Worm (Caenorhabditis elegans) whole organism, young adult: ENCODE data around the gene crls-1.

Experiments
- C06A6.2 ChIP-seq: fragments of 200-800 bp; sonication (Bioruptor generic); conservative IDR thresholded peaks from 2 replicates; pipeline ENCODE4 v1.3.6; 2022; ENCODE audit warnings: missing genetic modification characterization, missing compliant biosample characterization
- F22D6.2 ChIP-seq: sonication (generic microtip); optimal IDR thresholded peaks from 2 replicates; lab custom pipeline; 2016; ENCODE audit warnings: mild to moderate bottlenecking, missing genetic modification characterization, missing compliant biosample characterization
- F52B5.7 ChIP-seq: sonication (generic microtip); optimal IDR thresholded peaks from 2 replicates; lab custom pipeline; 2016; ENCODE audit warnings: mild to moderate bottlenecking, missing genetic modification characterization, missing compliant biosample characterization
- F55B11.4 ChIP-seq: sonication (generic microtip); optimal IDR thresholded peaks from 2 replicates; lab custom pipeline; 2016; ENCODE audit warnings: missing compliant biosample characterization, missing genetic modification characterization, borderline replicate concordance; ENCODE audit not compliant: insufficient read depth
- ama-1 ChIP-seq, 3 experiments: fragments of 150-350 bp in 1 of 3; sonication (generic microtip) in 2 of 3; optimal IDR thresholded peaks; 2 replicates each; lab custom pipeline; 2014 to 2018; ENCODE audit warnings: missing biosample characterization in 2 of 3, missing genetic modification characterization in 2 of 3, missing genetic modification reagents in 2 of 3
- ccch-3 ChIP-seq: fragments of 200-800 bp; sonication (Bioruptor generic); optimal IDR thresholded peaks from 2 replicates; lab custom pipeline; 2018; ENCODE audit warnings: mild to moderate bottlenecking, missing genetic modification characterization, missing compliant biosample characterization
- cebp-1 ChIP-seq, 2 experiments: fragments of 200-800 bp in 1 of 2; sonication (Bioruptor generic) in 1 of 2; sonication (generic microtip) in 1 of 2; IDR thresholded peaks in 1 of 2; optimal IDR thresholded peaks in 1 of 2; 2 replicates each; pipeline versions ENCODE4 v1.3.6 to Lab custom; 2017 to 2022; ENCODE audit warnings: missing compliant biosample characterization in 2 of 2, missing genetic modification characterization in 2 of 2, mild to moderate bottlenecking in 1 of 2, missing genetic modification reagents in 1 of 2, moderate library complexity in 1 of 2
- ceh-40 ChIP-seq: fragments of 200-800 bp; sonication (Bioruptor generic); IDR thresholded peaks from 2 replicates; pipeline ENCODE4 v1.3.6; 2022; ENCODE audit warnings: missing genetic modification characterization, missing compliant biosample characterization
- ceh-79 ChIP-seq: sonication (generic microtip); optimal IDR thresholded peaks from 2 replicates; lab custom pipeline; 2017; ENCODE audit warnings: mild to moderate bottlenecking, missing genetic modification characterization, missing compliant biosample characterization
- chd-7 ChIP-seq: sonication (generic microtip); optimal IDR thresholded peaks from 2 replicates; lab custom pipeline; 2016; ENCODE audit warnings: mild to moderate bottlenecking, missing genetic modification characterization, moderate library complexity, missing compliant biosample characterization
- die-1 ChIP-seq: sonication (generic microtip); optimal IDR thresholded peaks from 2 replicates; lab custom pipeline; 2016; ENCODE audit warnings: missing genotype, mild to moderate bottlenecking, missing genetic modification characterization, missing compliant biosample characterization
- egl-18 ChIP-seq: fragments of 200-800 bp; sonication (Bioruptor generic); IDR thresholded peaks from 2 replicates; pipeline ENCODE4 v1.3.6; 2022; ENCODE audit warnings: missing genetic modification reagents, missing genetic modification characterization, missing compliant biosample characterization
- egl-44 ChIP-seq: fragments of 200-800 bp; sonication (Bioruptor generic); IDR thresholded peaks from 2 replicates; pipeline ENCODE4 v1.3.6; 2022; ENCODE audit warnings: missing genetic modification reagents, missing genetic modification characterization, missing compliant biosample characterization
- hlh-12 ChIP-seq: sonication (generic microtip); optimal IDR thresholded peaks from 2 replicates; lab custom pipeline; 2016; ENCODE audit warnings: missing genetic modification characterization, missing compliant biosample characterization
- hrde-1 ChIP-seq: sonication (generic microtip); optimal IDR thresholded peaks from 2 replicates; lab custom pipeline; 2016; ENCODE audit warnings: missing genetic modification characterization, mild to moderate bottlenecking, missing compliant biosample characterization, moderate library complexity, missing genotype, missing genetic modification reagents, borderline replicate concordance
- lag-1 ChIP-seq: fragments of 200-800 bp; sonication (Bioruptor generic); IDR thresholded peaks from 2 replicates; pipeline ENCODE4 v1.3.6; 2022; ENCODE audit warnings: missing genetic modification reagents, missing genetic modification characterization, missing compliant biosample characterization
- let-607 ChIP-seq, 2 experiments: fragments of 200-800 bp in 1 of 2; sonication (Bioruptor generic) in 1 of 2; sonication (generic microtip) in 1 of 2; optimal IDR thresholded peaks; 2 replicates each; lab custom pipeline; 2016 to 2018; ENCODE audit warnings: mild to moderate bottlenecking in 2 of 2, missing compliant biosample characterization in 2 of 2, missing genetic modification characterization in 2 of 2, moderate library complexity in 2 of 2, missing genotype in 1 of 2
- lin-35 ChIP-seq, 3 experiments: fragments of 150-350 bp in 2 of 3; sonication (generic microtip) in 1 of 3; optimal IDR thresholded peaks; 2 replicates each; lab custom pipeline; 2014 to 2018; ENCODE audit warnings: missing biosample characterization in 3 of 3, missing genetic modification characterization in 3 of 3, missing genetic modification reagents in 3 of 3
- madf-8 ChIP-seq: fragments of 200-800 bp; sonication (Bioruptor generic); conservative IDR thresholded peaks from 2 replicates; pipeline ENCODE4 v1.3.6; 2022; ENCODE audit warnings: missing genetic modification reagents, missing genetic modification characterization, missing compliant biosample characterization
- mel-28 ChIP-seq: sonication (generic microtip); optimal IDR thresholded peaks from 2 replicates; lab custom pipeline; 2016; ENCODE audit warnings: borderline replicate concordance, mild to moderate bottlenecking, missing genetic modification characterization, missing compliant biosample characterization
- mes-4 ChIP-seq: sonication (generic microtip); optimal IDR thresholded peaks from 2 replicates; lab custom pipeline; 2016; ENCODE audit warnings: missing genotype, missing genetic modification characterization, missing compliant biosample characterization
- mxl-1 ChIP-seq: sonication (generic microtip); optimal IDR thresholded peaks from 2 replicates; lab custom pipeline; 2016; ENCODE audit warnings: missing genetic modification characterization, missing compliant biosample characterization
- nhr-179 ChIP-seq: sonication (generic microtip); optimal IDR thresholded peaks from 2 replicates; lab custom pipeline; 2016; ENCODE audit warnings: mild to moderate bottlenecking, missing genetic modification characterization, missing compliant biosample characterization
- nhr-80 ChIP-seq: sonication (generic microtip); optimal IDR thresholded peaks from 2 replicates; lab custom pipeline; 2016; ENCODE audit warnings: missing genetic modification characterization, missing compliant biosample characterization
- pha-4 ChIP-seq: fragments of 150-350 bp; sonication (generic microtip); optimal IDR thresholded peaks from 2 replicates; lab custom pipeline; 2014; ENCODE audit warnings: missing biosample characterization, missing genetic modification reagents, missing genetic modification characterization
- rec-8 ChIP-seq, 2 experiments: sonication (generic microtip); optimal IDR thresholded peaks; 2 replicates each; lab custom pipeline; 2016; ENCODE audit warnings: mild to moderate bottlenecking in 2 of 2, missing genetic modification characterization in 2 of 2, missing genetic modification reagents in 2 of 2, missing genotype in 2 of 2, missing biosample characterization in 1 of 2, missing compliant biosample characterization in 1 of 2, moderate library complexity in 1 of 2
- sptf-2 ChIP-seq: fragments of 200-800 bp; sonication (Bioruptor generic); optimal IDR thresholded peaks from 2 replicates; lab custom pipeline; 2018; ENCODE audit warnings: mild to moderate bottlenecking, missing genetic modification characterization, missing compliant biosample characterization
- tbp1 ChIP-seq: fragments of 200-800 bp; sonication (Bioruptor generic); optimal IDR thresholded peaks from 2 replicates; lab custom pipeline; 2018; ENCODE audit warnings: mild to moderate bottlenecking, missing genetic modification characterization, missing compliant biosample characterization
- unc-62 ChIP-seq: fragments of 150-350 bp; optimal IDR thresholded peaks from 2 replicates; lab custom pipeline; 2014; ENCODE audit warnings: missing biosample characterization, missing genetic modification reagents, missing genetic modification characterization
- xnd-1 ChIP-seq: sonication (generic microtip); optimal IDR thresholded peaks from 2 replicates; lab custom pipeline; 2016; ENCODE audit warnings: missing genotype, missing genetic modification reagents, missing genetic modification characterization, missing compliant biosample characterization
- zfh-2 ChIP-seq: fragments of 200-800 bp; sonication (Bioruptor generic); conservative IDR thresholded peaks from 2 replicates; pipeline ENCODE4 v1.3.6; 2022; ENCODE audit warnings: missing genetic modification reagents, missing genetic modification characterization, missing compliant biosample characterization

Gene crls-1

DNA sequence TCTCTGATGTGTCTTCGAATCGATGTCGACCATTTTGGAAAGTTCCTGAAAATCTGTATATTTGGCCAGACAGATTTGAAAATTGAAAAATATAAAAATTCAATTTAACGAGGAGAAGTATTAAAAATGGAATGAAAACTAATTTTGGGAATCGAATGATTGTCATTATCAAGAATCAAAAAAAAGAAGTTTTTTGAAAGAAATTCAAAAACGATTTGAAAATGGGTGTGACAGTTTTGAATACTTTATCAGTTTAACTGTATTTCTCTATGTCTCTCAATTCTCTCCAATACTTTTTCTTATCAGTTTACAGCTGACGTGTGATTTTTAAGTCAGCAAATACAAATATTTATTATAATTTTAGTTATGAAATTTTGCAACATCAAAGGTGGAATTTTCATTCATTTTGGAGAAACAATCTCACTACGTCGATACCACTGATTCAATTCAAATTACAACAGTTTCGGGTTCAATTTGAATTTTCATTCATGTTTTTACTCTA, 33.8 kb upstream of the crls-1 start, which contains the start of gene fbxa-59:
fbxa-59 (minus strand) TSS at position 51 of the 502 bp plus-strand sequence.
- peak; percentile 67 for TF ChIP-seq unc-62
- TF ChIP-seq let-607 (tag; optimal IDR thresholded peaks at IDR 0.05; lab: Kevin White, UChicago) = peak in 1 of 2 experiments; percentile 2
- TF ChIP-seq nhr-80 (tag; lab: Kevin White, UChicago) = peak; percentile 55
- peak; percentile 65; the same call in 1 of the 2 replicates for TF ChIP-seq cebp-1 (GFP tag; IDR thresholded peaks at IDR 0.05; lab: Robert Waterston, UW)
- peak; percentile 56 for TF ChIP-seq cebp-1 (tag; optimal IDR thresholded peaks at IDR 0.05; lab: Kevin White, UChicago)
- no peak for TF ChIP-seq egl-44 (GFP tag; lab: Robert Waterston, UW)
- TF ChIP-seq lin-35 (GFP tag; optimal IDR thresholded peaks at IDR 0.05; lab: Kevin White, UChicago) = no peak

ce11 chrIII:941958-942357, 32.3 kb upstream of the crls-1 start:
- TF ChIP-seq xnd-1 (tag; lab: Kevin White, UChicago) (no peak), ccch-3 (GFP tag; lab: Kevin White, UChicago) (no peak), lag-1 (GFP tag; lab: Robert Waterston, UW) (no peak), C06A6.2 (GFP tag; lab: Robert Waterston, UW) (no peak), egl-18 (GFP tag; lab: Robert Waterston, UW) (no peak), zfh-2 (GFP tag; lab: Robert Waterston, UW) (peak; percentile 64), mel-28 (tag; lab: Kevin White, UChicago) (no peak)
- TF ChIP-seq, all 124 proteins: peak for 1

ce11 chrIII:938569-938968, 28.9 kb upstream of the crls-1 start, which contains the start of gene fbxa-22:
fbxa-22 (plus strand) TSS chrIII:938869.
- no peak for TF ChIP-seq chd-7 (tag; lab: Kevin White, UChicago)
- TF ChIP-seq, all 124 proteins: peak for 0

DNA sequence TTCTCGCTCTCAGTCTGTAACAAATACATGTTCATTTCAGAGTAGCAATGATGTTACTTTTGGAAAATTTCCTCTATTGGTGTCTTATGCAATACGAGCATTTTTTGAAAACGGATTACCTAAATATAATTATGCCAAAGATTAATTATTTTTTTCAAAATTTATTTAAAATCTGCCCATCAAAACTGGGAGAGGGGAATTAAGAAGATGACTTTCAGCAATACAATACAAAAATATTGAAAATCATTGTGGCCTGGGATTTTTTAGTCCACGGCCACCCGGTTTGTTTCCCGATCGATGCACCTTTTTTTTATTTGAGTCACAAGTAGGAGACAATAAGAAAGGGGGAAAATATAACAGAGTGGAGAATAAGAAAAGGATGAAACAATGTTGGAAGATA, 28.3 kb upstream of the crls-1 start, which contains the start of gene fbxa-56:
fbxa-56 (minus strand) TSS at position 101 of the 400 bp plus-strand sequence.
- no peak for TF ChIP-seq ceh-40
- no peak for TF ChIP-seq F22D6.2 (tag; lab: Kevin White, UChicago)
- TF ChIP-seq sptf-2 (GFP tag; lab: Kevin White, UChicago) = no peak
- TF ChIP-seq lin-35 (GFP tag; optimal IDR thresholded peaks at IDR 0.05; lab: Kevin White, UChicago) = no peak
- TF ChIP-seq madf-8 = no peak
- no peak for TF ChIP-seq pha-4 (tag; lab: Kevin White, UChicago)
- TF ChIP-seq ama-1 (optimal IDR thresholded peaks at IDR 0.05; lab: Kevin White, UChicago) = no peak
- TF ChIP-seq ama-1 (GFP tag; optimal IDR thresholded peaks at IDR 0.05; lab: Kevin White, UChicago) = no peak

- no peak for TF ChIP-seq tbp1
- TF ChIP-seq nhr-80 (tag; lab: Kevin White, UChicago) = peak; percentile 71
- peak in 1 of 2 experiments; percentile 2 for TF ChIP-seq let-607 (tag; optimal IDR thresholded peaks at IDR 0.05; lab: Kevin White, UChicago)
- peak; percentile 69; the same call in 1 of the 2 replicates for TF ChIP-seq cebp-1 (GFP tag; IDR thresholded peaks at IDR 0.05; lab: Robert Waterston, UW)
- TF ChIP-seq cebp-1 (tag; optimal IDR thresholded peaks at IDR 0.05; lab: Kevin White, UChicago) = peak; percentile 60
- peak; percentile 68 for TF ChIP-seq unc-62
- TF ChIP-seq, all 124 proteins: peak for 4
Measured at ce11 chrIII:936037-936507, 26.4 kb upstream of the crls-1 start, which contains the start of gene fbxa-55. fbxa-55 (minus strand) TSS chrIII:936087.

DNA sequence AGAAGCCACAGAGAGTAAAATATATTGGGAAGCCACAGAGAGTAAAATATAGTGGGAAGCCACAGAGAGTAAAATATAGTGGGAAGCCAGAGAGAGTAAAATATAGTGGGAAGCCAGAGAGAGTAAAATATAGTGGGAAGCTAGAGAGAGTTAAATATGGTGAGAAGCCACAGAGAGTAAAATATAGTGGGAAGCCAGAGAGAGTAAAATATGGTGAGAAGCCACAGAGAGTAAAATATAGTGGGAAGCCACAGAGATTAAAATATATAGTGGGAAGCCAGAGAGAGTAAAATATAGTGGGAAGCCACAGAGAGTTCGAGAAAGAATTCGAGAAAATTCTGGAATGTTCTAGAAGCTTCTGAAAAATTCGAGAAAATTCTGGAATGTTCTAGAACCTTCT, 21.7 kb upstream of the crls-1 start:
- peak; percentile 60 for TF ChIP-seq F52B5.7 (tag; lab: Kevin White, UChicago)
- peak; percentile 66 for TF ChIP-seq die-1 (tag; lab: Kevin White, UChicago)
- TF ChIP-seq hlh-12 = peak; percentile 75
- TF ChIP-seq xnd-1 (tag; lab: Kevin White, UChicago) = peak; percentile 18
- peak; percentile 51 for TF ChIP-seq mxl-1 (tag; lab: Kevin White, UChicago)
- peak; percentile 33 for TF ChIP-seq hrde-1
- peak in 1 of 2 experiments; percentile 62 for TF ChIP-seq rec-8 (tag; optimal IDR thresholded peaks at IDR 0.05; lab: Kevin White, UChicago)
- TF ChIP-seq ceh-79 (tag; lab: Kevin White, UChicago) = peak; percentile 73
- peak; percentile 46 for TF ChIP-seq mes-4 (tag; lab: Kevin White, UChicago)
- peak; percentile 89 for TF ChIP-seq nhr-179
- TF ChIP-seq F55B11.4 (tag; lab: Kevin White, UChicago) = peak; percentile 22
